Worm (Caenorhabditis elegans): ENCODE results near the gene K09E9.3.

K09E9.3 gene

ce11 chrX:15620200-15620599, 6.6 kb upstream of the K09E9.3 start, which contains the start of gene K09E9.1:
K09E9.1 (plus strand) TSS chrX:15620500.
- no peak for TF ChIP-seq dmd-4 (tag; optimal IDR thresholded peaks at IDR 0.05)
- TF ChIP-seq alr-1 (tag; optimal IDR thresholded peaks at IDR 0.05): no peak
- TF ChIP-seq fos-1 (tag; optimal IDR thresholded peaks at IDR 0.05): peak; percentile 17
- no peak for TF ChIP-seq ztf-11 (tag; optimal IDR thresholded peaks at IDR 0.05)
- TF ChIP-seq lin-11 (tag; optimal IDR thresholded peaks at IDR 0.05): no peak
- TF ChIP-seq nhr-25 (tag; optimal IDR thresholded peaks at IDR 0.05): no peak
- no peak for TF ChIP-seq egl-27 (tag; optimal IDR thresholded peaks at IDR 0.05)
- no peak for TF ChIP-seq ceh-16 (tag; optimal IDR thresholded peaks at IDR 0.05)

ce11 chrX:15619273-15619672, 5.7 kb upstream of the K09E9.3 start:
- TF ChIP-seq nhr-10 (tag; optimal IDR thresholded peaks at IDR 0.05): no peak
- TF ChIP-seq dmd-4 (tag; optimal IDR thresholded peaks at IDR 0.05): no peak
- TF ChIP-seq ama-1 (optimal IDR thresholded peaks at IDR 0.05): no peak
- no peak for TF ChIP-seq ztf-11 (tag; optimal IDR thresholded peaks at IDR 0.05)
- no peak for TF ChIP-seq nhr-6 (tag; optimal IDR thresholded peaks at IDR 0.05)
- TF ChIP-seq aly-2 (tag; optimal IDR thresholded peaks at IDR 0.05): no peak
- peak; percentile 40 for TF ChIP-seq sma-9 (GFP tag; optimal IDR thresholded peaks at IDR 0.05)
- no peak for TF ChIP-seq sma-9 (tag; optimal IDR thresholded peaks at IDR 0.05)
- no peak for TF ChIP-seq ZK546.5 (tag; optimal IDR thresholded peaks at IDR 0.05)
- TF ChIP-seq blmp-1 (tag; optimal IDR thresholded peaks at IDR 0.05; ENCODE audit: insufficient read depth): no peak
- no peak for TF ChIP-seq nhr-11 (tag; optimal IDR thresholded peaks at IDR 0.05)
- TF ChIP-seq fos-1 (tag; optimal IDR thresholded peaks at IDR 0.05): peak; percentile 32
- TF ChIP-seq egl-27 (tag; optimal IDR thresholded peaks at IDR 0.05): no peak
- TF ChIP-seq lin-39 (tag; optimal IDR thresholded peaks at IDR 0.05): no peak
- peak; percentile 36 for TF ChIP-seq lin-11 (tag; optimal IDR thresholded peaks at IDR 0.05)
- no peak for TF ChIP-seq mdl-1 (tag; optimal IDR thresholded peaks at IDR 0.05)
- TF ChIP-seq mab-5 (tag; optimal IDR thresholded peaks at IDR 0.05): no peak
- TF ChIP-seq unc-39 (tag; optimal IDR thresholded peaks at IDR 0.05): no peak
- no peak for TF ChIP-seq elt-1 (tag; optimal IDR thresholded peaks at IDR 0.05)
- TF ChIP-seq nhr-12 (tag; optimal IDR thresholded peaks at IDR 0.05): no peak
- no peak for TF ChIP-seq peb-1 (tag; optimal IDR thresholded peaks at IDR 0.05)
- TF ChIP-seq C34F6.9 (tag; optimal IDR thresholded peaks at IDR 0.05): peak; percentile 43
- TF ChIP-seq crh-2 (tag; optimal IDR thresholded peaks at IDR 0.05): no peak
- peak; percentile 24 for TF ChIP-seq sma-3 (GFP tag; optimal IDR thresholded peaks at IDR 0.05)
- TF ChIP-seq nhr-21 (tag; optimal IDR thresholded peaks at IDR 0.05): no peak
- TF ChIP-seq nhr-129 (tag; optimal IDR thresholded peaks at IDR 0.05): peak; percentile 18
- TF ChIP-seq lsy-2 (tag; optimal IDR thresholded peaks at IDR 0.05): peak in 1 of 2 experiments; percentile 5
- no peak for TF ChIP-seq ztf-1 (GFP tag; conservative IDR thresholded peaks at IDR 0.05)
- no peak for TF ChIP-seq nhr-25 (tag; optimal IDR thresholded peaks at IDR 0.05)
- no peak for TF ChIP-seq elt-3 (tag; optimal IDR thresholded peaks at IDR 0.05)
- TF ChIP-seq F13H6.1 (tag; optimal IDR thresholded peaks at IDR 0.05): no peak

- TF ChIP-seq sma-3 (GFP tag; optimal IDR thresholded peaks at IDR 0.05): no peak
- TF ChIP-seq lin-39 (tag; optimal IDR thresholded peaks at IDR 0.05): no peak
- TF ChIP-seq ztf-1 (GFP tag; conservative IDR thresholded peaks at IDR 0.05): no peak
- TF ChIP-seq nhr-21 (tag; optimal IDR thresholded peaks at IDR 0.05): no peak
- no peak for TF ChIP-seq ZK546.5 (tag; optimal IDR thresholded peaks at IDR 0.05)
- peak; percentile 20 for TF ChIP-seq sma-9 (GFP tag; optimal IDR thresholded peaks at IDR 0.05)
- TF ChIP-seq sma-9 (tag; optimal IDR thresholded peaks at IDR 0.05): no peak
- TF ChIP-seq nhr-129 (tag; optimal IDR thresholded peaks at IDR 0.05): peak; percentile 28
- TF ChIP-seq nhr-25 (tag; optimal IDR thresholded peaks at IDR 0.05): no peak
- TF ChIP-seq C34F6.9 (tag; optimal IDR thresholded peaks at IDR 0.05): peak; percentile 55
- TF ChIP-seq nhr-10 (tag; optimal IDR thresholded peaks at IDR 0.05): no peak
- no peak for TF ChIP-seq dmd-4 (tag; optimal IDR thresholded peaks at IDR 0.05)
- TF ChIP-seq egl-27 (tag; optimal IDR thresholded peaks at IDR 0.05): no peak
- peak; percentile 18 for TF ChIP-seq fos-1 (tag; optimal IDR thresholded peaks at IDR 0.05)
- TF ChIP-seq mdl-1 (tag; optimal IDR thresholded peaks at IDR 0.05): no peak
- no peak for TF ChIP-seq nhr-77 (tag; optimal IDR thresholded peaks at IDR 0.05)
- TF ChIP-seq mbf-1 (tag; optimal IDR thresholded peaks at IDR 0.05): no peak
- TF ChIP-seq snpc-4 (tag; optimal IDR thresholded peaks at IDR 0.05): no peak
- no peak for TF ChIP-seq ztf-11 (tag; optimal IDR thresholded peaks at IDR 0.05)
- TF ChIP-seq lsy-2 (tag; optimal IDR thresholded peaks at IDR 0.05): peak in 1 of 2 experiments; percentile 32
- no peak for TF ChIP-seq peb-1 (tag; optimal IDR thresholded peaks at IDR 0.05)
- no peak for TF ChIP-seq mab-5 (tag; optimal IDR thresholded peaks at IDR 0.05)
- TF ChIP-seq elt-3 (tag; optimal IDR thresholded peaks at IDR 0.05): no peak
- peak; percentile 18 for TF ChIP-seq zag-1 (tag; optimal IDR thresholded peaks at IDR 0.05)
- TF ChIP-seq sem-4 (tag; optimal IDR thresholded peaks at IDR 0.05): no peak
- TF ChIP-seq crh-2 (tag; optimal IDR thresholded peaks at IDR 0.05): peak; percentile 52
- no peak for TF ChIP-seq ama-1 (optimal IDR thresholded peaks at IDR 0.05)
- TF ChIP-seq alr-1 (tag; optimal IDR thresholded peaks at IDR 0.05): no peak
- no peak for TF ChIP-seq lin-13 (GFP tag; optimal IDR thresholded peaks at IDR 0.05)
- TF ChIP-seq aly-2 (tag; optimal IDR thresholded peaks at IDR 0.05): no peak
Measured at ce11 chrX:15617168-15617567, 3.6 kb upstream of the K09E9.3 start.
